Worm (Caenorhabditis elegans) whole organism, L1 larva: ENCODE measurements around the gene srlf-26.

Experiments used
- C16A3.4 ChIP-seq: fragments of 150-350 bp; optimal IDR thresholded peaks from 2 replicates; lab custom pipeline; 2014; ENCODE audit warnings: missing biosample characterization, missing genetic modification characterization
- F16B12.6 ChIP-seq: fragments of 150-350 bp; optimal IDR thresholded peaks from 2 replicates; lab custom pipeline; 2014; ENCODE audit warnings: missing biosample characterization, missing genetic modification characterization
- Y116A8C.19 ChIP-seq: sonication (generic microtip); optimal IDR thresholded peaks from 2 replicates; lab custom pipeline; 2016; ENCODE audit warnings: missing compliant biosample characterization, missing genetic modification characterization, borderline replicate concordance
- aly-2 ChIP-seq: fragments of 150-350 bp; optimal IDR thresholded peaks from 2 replicates; lab custom pipeline; 2014; ENCODE audit warnings: missing biosample characterization, missing genetic modification characterization
- ama-1 ChIP-seq: fragments of 150-350 bp; optimal IDR thresholded peaks from 2 replicates; lab custom pipeline; 2014
- ceh-8 ChIP-seq: fragments of 200-800 bp; sonication (Bioruptor generic); optimal IDR thresholded peaks from 2 replicates; lab custom pipeline; 2018; ENCODE audit warnings: mild to moderate bottlenecking, missing genetic modification characterization, moderate library complexity, missing compliant biosample characterization
- dsc-1 ChIP-seq: sonication (generic microtip); optimal IDR thresholded peaks from 2 replicates; lab custom pipeline; 2016; ENCODE audit warnings: mild to moderate bottlenecking, missing genetic modification characterization, missing compliant biosample characterization
- efl-1 ChIP-seq, 4 experiments: fragments of 150-350 bp; optimal IDR thresholded peaks in 3 of 4; peaks in 1 of 4; 1 replicate in 1 of 4; 2 replicates in 3 of 4; lab custom pipeline; 2014; ENCODE audit warnings: missing biosample characterization in 2 of 4, missing genetic modification characterization in 2 of 4, missing genetic modification reagents in 2 of 4
- elt-2 ChIP-seq: sonication (generic microtip); optimal IDR thresholded peaks from 2 replicates; lab custom pipeline; 2016; ENCODE audit warnings: missing genetic modification characterization, mild to moderate bottlenecking, inconsistent platforms, missing compliant biosample characterization, missing genetic modification reagents
- fkh-10 ChIP-seq: sonication (generic microtip); optimal IDR thresholded peaks from 2 replicates; lab custom pipeline; 2017; ENCODE audit warnings: missing biosample characterization, missing genetic modification reagents, missing genetic modification characterization
- fkh-4 ChIP-seq: sonication (generic microtip); optimal IDR thresholded peaks from 2 replicates; lab custom pipeline; 2016; ENCODE audit warnings: missing compliant biosample characterization, missing genetic modification characterization, borderline replicate concordance
- grh-1 ChIP-seq: fragments of 200-800 bp; sonication (Bioruptor generic); IDR thresholded peaks from 2 replicates; pipeline ENCODE4 v1.3.6; 2022; ENCODE audit warnings: missing genetic modification reagents, missing genetic modification characterization, missing compliant biosample characterization
- hlh-4 ChIP-seq: sonication (generic microtip); optimal IDR thresholded peaks from 2 replicates; lab custom pipeline; 2016; ENCODE audit warnings: mild to moderate bottlenecking, missing genetic modification characterization, missing compliant biosample characterization
- irx-1 ChIP-seq: sonication (generic microtip); optimal IDR thresholded peaks from 2 replicates; lab custom pipeline; 2016; ENCODE audit warnings: missing genetic modification characterization, missing compliant biosample characterization
- lin-13 ChIP-seq: fragments of 150-350 bp; optimal IDR thresholded peaks from 2 replicates; lab custom pipeline; 2014; ENCODE audit warnings: missing biosample characterization, missing genetic modification reagents, missing genetic modification characterization
- lin-35 ChIP-seq, 2 experiments: fragments of 150-350 bp; optimal IDR thresholded peaks; 2 replicates each; lab custom pipeline; 2014; ENCODE audit warnings: missing biosample characterization in 2 of 2, missing genetic modification characterization in 2 of 2, missing genetic modification reagents in 2 of 2
- lsy-2 ChIP-seq, 2 experiments: fragments of 150-350 bp; optimal IDR thresholded peaks; 2 replicates each; lab custom pipeline; 2014; ENCODE audit warnings: missing biosample characterization in 2 of 2, missing genetic modification characterization in 2 of 2
- mab-9 ChIP-seq: fragments of 200-800 bp; sonication (Bioruptor generic); IDR thresholded peaks from 2 replicates; pipeline ENCODE4 v1.3.6; 2022; ENCODE audit warnings: missing genetic modification reagents, missing genetic modification characterization, missing compliant biosample characterization
- nhr-19 ChIP-seq: fragments of 200-800 bp; sonication (Bioruptor generic); conservative IDR thresholded peaks from 2 replicates; pipeline ENCODE4 v1.3.6; 2022; ENCODE audit warnings: missing genetic modification characterization, missing compliant biosample characterization
- nhr-237 ChIP-seq: fragments of 150-350 bp; optimal IDR thresholded peaks from 2 replicates; lab custom pipeline; 2014; ENCODE audit warnings: missing biosample characterization, missing genetic modification characterization
- nhr-76 ChIP-seq: sonication (generic microtip); optimal IDR thresholded peaks from 2 replicates; lab custom pipeline; 2017; ENCODE audit warnings: missing biosample characterization, missing genetic modification characterization
- nhr-77 ChIP-seq: fragments of 150-350 bp; optimal IDR thresholded peaks from 2 replicates; lab custom pipeline; 2014; ENCODE audit warnings: missing biosample characterization, missing genetic modification characterization
- snpc-4 ChIP-seq: fragments of 150-350 bp; optimal IDR thresholded peaks from 2 replicates; lab custom pipeline; 2014; ENCODE audit warnings: missing biosample characterization, missing genetic modification characterization
- snu-23 ChIP-seq: sonication (generic microtip); optimal IDR thresholded peaks from 2 replicates; lab custom pipeline; 2016; ENCODE audit warnings: missing genetic modification characterization, missing compliant biosample characterization
- sox-4 ChIP-seq: sonication (generic microtip); optimal IDR thresholded peaks from 2 replicates; lab custom pipeline; 2016; ENCODE audit warnings: missing genetic modification characterization, missing compliant biosample characterization
- sptf-1 ChIP-seq: fragments of 150-350 bp; optimal IDR thresholded peaks from 2 replicates; lab custom pipeline; 2014; ENCODE audit warnings: missing biosample characterization, missing genetic modification characterization
- swsn-7 ChIP-seq: sonication (generic microtip); optimal IDR thresholded peaks from 2 replicates; lab custom pipeline; 2016; ENCODE audit warnings: missing genetic modification characterization, missing compliant biosample characterization
- tlp-1 ChIP-seq: fragments of 150-350 bp; optimal IDR thresholded peaks from 2 replicates; lab custom pipeline; 2014; ENCODE audit warnings: missing biosample characterization, missing genetic modification characterization
- unc-130 ChIP-seq: fragments of 150-350 bp; optimal IDR thresholded peaks from 2 replicates; lab custom pipeline; 2017; ENCODE audit warnings: missing biosample characterization, missing genetic modification characterization, inconsistent platforms
- unc-30 ChIP-seq: sonication (generic microtip); optimal IDR thresholded peaks from 2 replicates; lab custom pipeline; 2017; ENCODE audit warnings: missing biosample characterization, missing genetic modification characterization
- unc-86 ChIP-seq: sonication (generic microtip); optimal IDR thresholded peaks from 2 replicates; lab custom pipeline; 2016; ENCODE audit warnings: missing genetic modification characterization, missing compliant biosample characterization
- unc-98 ChIP-seq: fragments of 200-800 bp; sonication (Bioruptor generic); IDR thresholded peaks from 2 replicates; pipeline ENCODE4 v1.3.6; 2022; ENCODE audit warnings: missing genetic modification characterization, missing compliant biosample characterization
- vab-15 ChIP-seq: sonication (generic microtip); optimal IDR thresholded peaks from 2 replicates; lab custom pipeline; 2017; ENCODE audit warnings: missing genotype, mild to moderate bottlenecking, missing genetic modification characterization, missing compliant biosample characterization
- ztf-11 ChIP-seq, 2 experiments: sonication (generic microtip); optimal IDR thresholded peaks; 2 replicates each; lab custom pipeline; 2016 to 2017; ENCODE audit warnings: missing genetic modification characterization in 2 of 2, missing biosample characterization in 1 of 2, missing compliant biosample characterization in 1 of 2

The srlf-26 gene

DNA sequence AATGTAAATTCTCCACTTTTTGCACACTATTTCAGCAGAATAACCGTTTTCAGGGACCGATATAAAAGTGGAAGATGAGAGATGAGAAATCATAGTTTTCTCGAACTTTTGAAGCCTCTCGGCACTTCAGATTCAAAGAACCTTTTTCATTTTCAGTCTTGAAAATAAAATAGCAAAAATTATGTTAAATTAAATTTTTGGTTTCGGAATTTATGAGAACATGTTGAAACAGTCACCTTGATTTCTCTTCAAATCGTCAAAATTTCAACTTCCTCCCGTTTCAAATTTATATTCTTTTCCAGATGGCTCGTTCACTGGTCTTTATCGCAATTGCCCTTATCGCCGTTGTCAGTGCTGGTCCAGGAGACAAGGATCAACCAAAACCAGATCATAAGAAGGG lies at the start of gene srlf-26:
srlf-26 (plus strand) TSS at position 301 of the 400 bp plus-strand sequence.
- no peak for TF ChIP-seq snu-23 (GFP tag; lab: Kevin White, UChicago)
- no peak for TF ChIP-seq grh-1
- no peak for TF ChIP-seq dsc-1 (tag; lab: Kevin White, UChicago)
- TF ChIP-seq sox-4 (tag; lab: Kevin White, UChicago), result no peak
- no peak for TF ChIP-seq lsy-2 (tag; optimal IDR thresholded peaks at IDR 0.05; lab: Kevin White, UChicago)
- TF ChIP-seq swsn-7, result no peak

DNA sequence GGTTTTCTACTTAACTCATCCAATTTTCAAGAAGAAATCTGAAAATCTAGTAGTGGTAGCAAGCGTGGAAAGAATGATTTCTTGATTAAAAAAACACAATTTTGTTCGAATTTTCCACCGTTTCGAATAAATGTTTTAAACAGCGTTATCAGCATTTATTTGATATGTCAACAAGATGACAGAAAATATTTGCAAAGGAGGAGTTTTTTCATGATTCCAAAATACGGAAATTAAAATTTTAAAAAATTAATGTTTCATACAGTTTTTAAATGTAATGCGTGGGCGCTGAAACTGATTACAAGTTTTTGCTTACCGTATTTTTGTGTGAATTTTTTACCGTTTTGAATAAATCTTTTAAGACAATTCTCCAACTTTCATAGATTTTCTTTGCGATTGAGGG lies 46.1 kb upstream of the srlf-26 start:
- TF ChIP-seq unc-130 (tag; lab: Kevin White, UChicago), result no peak
- no peak for TF ChIP-seq ama-1
- TF ChIP-seq irx-1 (tag; lab: Kevin White, UChicago), result no peak
- no peak for TF ChIP-seq unc-30
- TF ChIP-seq grh-1, result no peak
- no peak for TF ChIP-seq nhr-76
- no peak for TF ChIP-seq efl-1 (optimal IDR thresholded peaks at IDR 0.05; lab: Kevin White, UChicago)
- no peak for TF ChIP-seq efl-1 (GFP tag; optimal IDR thresholded peaks at IDR 0.05 in 1 of 2; lab: Kevin White, UChicago)
- TF ChIP-seq Y116A8C.19 (tag; lab: Kevin White, UChicago), result no peak
- TF ChIP-seq swsn-7, result no peak
- no peak for TF ChIP-seq ztf-11 (tag; optimal IDR thresholded peaks at IDR 0.05; lab: Kevin White, UChicago)
- no peak for TF ChIP-seq lsy-2 (tag; optimal IDR thresholded peaks at IDR 0.05; lab: Kevin White, UChicago)
- TF ChIP-seq dsc-1 (tag; lab: Kevin White, UChicago), result no peak
- no peak for TF ChIP-seq F16B12.6 (tag; lab: Kevin White, UChicago)
- TF ChIP-seq C16A3.4 (tag; lab: Kevin White, UChicago), result no peak
- no peak for TF ChIP-seq mab-9 (GFP tag; lab: Robert Waterston, UW)
- TF ChIP-seq unc-98, result no peak
- TF ChIP-seq sptf-1 (tag; lab: Kevin White, UChicago), result no peak
- TF ChIP-seq, all 84 proteins: peak for 0

DNA sequence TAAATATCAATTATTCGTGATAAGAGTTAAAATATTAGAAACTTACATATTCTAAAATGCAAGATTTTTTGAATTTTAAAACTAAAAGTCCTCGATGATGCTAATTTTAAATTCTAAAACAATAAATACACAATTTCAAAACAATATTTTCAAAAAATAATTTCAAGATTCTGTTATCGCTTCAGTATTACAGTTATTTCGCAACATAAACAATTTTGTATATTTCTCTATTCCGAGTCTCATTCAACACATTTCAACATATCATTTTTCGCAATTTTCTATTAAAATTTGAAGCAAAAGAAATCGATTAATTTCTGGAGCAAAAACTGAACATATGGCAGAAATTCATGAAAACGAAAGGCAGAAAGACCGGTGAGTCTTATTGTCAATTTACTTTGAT lies 45.6 kb upstream of the srlf-26 start, which contains the start of gene fbxa-98:
fbxa-98 (plus strand) TSS at position 243 of the 400 bp plus-strand sequence.
- no peak for TF ChIP-seq dsc-1 (tag; lab: Kevin White, UChicago)
- no peak for TF ChIP-seq nhr-237 (tag; lab: Kevin White, UChicago)
- no peak for TF ChIP-seq ceh-8 (GFP tag; lab: Kevin White, UChicago)
- TF ChIP-seq vab-15 (tag; lab: Kevin White, UChicago), result no peak
- TF ChIP-seq fkh-10 (GFP tag; lab: Kevin White, UChicago), result no peak
- no peak for TF ChIP-seq nhr-19 (GFP tag; lab: Robert Waterston, UW)
- no peak for TF ChIP-seq unc-86
- TF ChIP-seq aly-2 (tag; lab: Kevin White, UChicago), result no peak
- TF ChIP-seq ztf-11 (tag; optimal IDR thresholded peaks at IDR 0.05; lab: Kevin White, UChicago), result no peak
- TF ChIP-seq snpc-4 (tag; lab: Kevin White, UChicago), result no peak
- no peak for TF ChIP-seq lin-13
- no peak for TF ChIP-seq sox-4 (tag; lab: Kevin White, UChicago)

DNA sequence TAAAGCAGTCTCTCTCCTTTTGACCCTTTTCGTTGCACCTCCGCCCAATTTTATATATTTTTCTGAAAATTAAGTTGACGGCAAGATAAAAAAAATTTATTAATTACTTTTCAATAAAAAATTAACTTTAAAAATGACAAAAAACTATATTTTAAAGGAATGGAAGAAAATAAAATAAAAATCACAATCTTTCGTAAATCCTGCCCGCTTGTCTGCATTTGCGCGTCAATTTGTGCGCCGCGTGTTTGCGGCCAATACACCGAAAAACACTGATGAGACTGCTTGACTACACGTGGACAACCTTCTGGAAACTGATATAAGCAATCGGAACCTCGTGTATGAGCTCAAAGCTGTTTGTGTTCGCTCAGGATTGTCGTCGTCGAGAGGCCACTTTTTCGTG lies 41.8 kb upstream of the srlf-26 start, which contains the start of gene C08F11.7:
C08F11.7 (plus strand) TSS at position 301 of the 400 bp plus-strand sequence.
- TF ChIP-seq C16A3.4 (tag; lab: Kevin White, UChicago), result no peak
- no peak for TF ChIP-seq hlh-4 (tag; lab: Kevin White, UChicago)
- no peak for TF ChIP-seq lsy-2 (tag; optimal IDR thresholded peaks at IDR 0.05; lab: Kevin White, UChicago)
- TF ChIP-seq nhr-77 (tag; lab: Kevin White, UChicago), result no peak
- no peak for TF ChIP-seq grh-1
- no peak for TF ChIP-seq efl-1 (optimal IDR thresholded peaks at IDR 0.05; lab: Kevin White, UChicago)
- no peak for TF ChIP-seq efl-1 (GFP tag; optimal IDR thresholded peaks at IDR 0.05 in 1 of 2; lab: Kevin White, UChicago)

DNA sequence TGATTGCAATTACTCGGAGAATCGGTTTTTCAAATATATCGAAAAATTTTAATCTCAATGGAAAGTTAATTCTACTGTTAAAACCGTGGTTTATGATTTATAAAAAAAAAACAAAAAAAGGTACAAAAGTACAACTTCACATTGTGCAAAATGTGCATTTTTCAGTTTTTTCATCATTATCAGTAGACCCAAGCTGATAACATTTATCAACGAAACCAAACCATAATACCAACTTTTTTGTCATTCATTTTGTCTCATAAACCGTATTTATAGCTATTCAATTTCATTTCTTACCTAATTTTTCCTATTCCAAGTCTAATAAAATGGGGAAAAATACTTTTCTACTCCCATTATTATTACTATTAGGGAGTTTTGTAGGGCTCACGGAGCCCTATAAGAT lies 39.7 kb upstream of the srlf-26 start, which contains the start of gene ugt-22:
ugt-22 (plus strand) TSS at position 234 of the 400 bp plus-strand sequence.
- TF ChIP-seq tlp-1 (tag; lab: Kevin White, UChicago), result peak; percentile 1
- peak in 1 of 2 experiments; percentile 8 for TF ChIP-seq lin-35 (GFP tag; optimal IDR thresholded peaks at IDR 0.05; lab: Kevin White, UChicago)
- no peak for TF ChIP-seq fkh-4 (tag; lab: Kevin White, UChicago)
- peak; percentile 80 for TF ChIP-seq elt-2 (tag; lab: Kevin White, UChicago)
- TF ChIP-seq ama-1, result no peak
- TF ChIP-seq efl-1 (optimal IDR thresholded peaks at IDR 0.05; lab: Kevin White, UChicago), result no peak
- peak in 1 of 2 experiments; percentile 66 for TF ChIP-seq efl-1 (GFP tag; optimal IDR thresholded peaks at IDR 0.05 in 1 of 2; lab: Kevin White, UChicago)
